Fruit fly (Drosophila melanogaster) whole organism, embryonic: Measurements from ENCODE around the gene dbr.
A peak's percentile ranks its signal among the peaks of the same experiment; 100 is the strongest.

ENCODE experiments used
- Adf1 ChIP-seq: fragments of 200-800 bp; sonication (Bioruptor generic); IDR thresholded peaks from 2 replicates; pipeline ENCODE4 v1.3.6; 2022; ENCODE audit warnings: missing biosample characterization, missing genetic modification characterization
- Awh ChIP-seq: fragments of 200-800 bp; sonication (Bioruptor generic); IDR thresholded peaks from 2 replicates; pipeline ENCODE4, ENCODE4 v1.3.6; 2022; ENCODE audit warnings: missing biosample characterization, missing genetic modification characterization
- B-H2 ChIP-seq: fragments of 200-800 bp; sonication (Bioruptor generic); optimal IDR thresholded peaks from 2 replicates; lab custom pipeline; 2018; ENCODE audit warnings: missing biosample characterization, mild to moderate bottlenecking, missing genetic modification characterization
- CG12391 ChIP-seq: fragments of 200-800 bp; sonication (Bioruptor generic); optimal IDR thresholded peaks from 3 replicates; lab custom pipeline; 2018; ENCODE audit warnings: missing biosample characterization, mild to moderate bottlenecking, missing genetic modification characterization, moderate library complexity
- CG12659 ChIP-seq: fragments of 200-800 bp; sonication (Bioruptor generic); optimal IDR thresholded peaks from 3 replicates; lab custom pipeline; 2017; ENCODE audit warnings: mild to moderate bottlenecking, missing biosample characterization, missing genetic modification reagents, missing genetic modification characterization
- CG13296 ChIP-seq: fragments of 200-800 bp; sonication (Bioruptor generic); optimal IDR thresholded peaks from 3 replicates; lab custom pipeline; 2018; ENCODE audit warnings: missing biosample characterization, mild to moderate bottlenecking, missing genetic modification characterization
- CG13624 ChIP-seq: fragments of 200-800 bp; sonication (Bioruptor generic); optimal IDR thresholded peaks from 2 replicates; lab custom pipeline; 2016; ENCODE audit warnings: missing biosample characterization, missing genetic modification characterization
- CG14860 ChIP-seq: fragments of 200-800 bp; sonication (Bioruptor generic); IDR thresholded peaks from 3 replicates; pipeline ENCODE4 v1.3.6; 2022; ENCODE audit warnings: missing biosample characterization, missing genetic modification characterization; ENCODE audit not compliant: partially characterized antibody
- CG15073 ChIP-seq: fragments of 200-800 bp; sonication (Bioruptor generic); optimal IDR thresholded peaks from 2 replicates; lab custom pipeline; 2016; ENCODE audit warnings: missing biosample characterization, missing genetic modification characterization
- CG17912 ChIP-seq: fragments of 200-800 bp; sonication (Bioruptor generic); optimal IDR thresholded peaks from 2 replicates; lab custom pipeline; 2018; ENCODE audit warnings: missing biosample characterization, mild to moderate bottlenecking, missing genetic modification characterization
- CG2120 ChIP-seq: fragments of 200-800 bp; sonication (Bioruptor generic); optimal IDR thresholded peaks from 3 replicates; lab custom pipeline; 2016; ENCODE audit warnings: missing biosample characterization, missing genetic modification characterization
- CG32767 ChIP-seq: fragments of 200-800 bp; sonication (Bioruptor generic); IDR thresholded peaks from 2 replicates; pipeline ENCODE4 v1.3.6; 2022; ENCODE audit warnings: missing biosample characterization, missing genetic modification characterization
- CG33557 ChIP-seq: fragments of 200-800 bp; sonication (Bioruptor generic); optimal IDR thresholded peaks from 2 replicates; lab custom pipeline; 2019; ENCODE audit warnings: missing biosample characterization, mild to moderate bottlenecking, missing genetic modification characterization, moderate library complexity
- CG34224 ChIP-seq: fragments of 200-800 bp; sonication (Bioruptor generic); IDR thresholded peaks from 3 replicates; pipeline ENCODE4 v1.3.6; 2022; ENCODE audit warnings: missing biosample characterization, missing genetic modification characterization; ENCODE audit not compliant: partially characterized antibody
- CG6683 ChIP-seq: fragments of 200-800 bp; sonication (Bioruptor generic); optimal IDR thresholded peaks from 2 replicates; lab custom pipeline; 2017; ENCODE audit warnings: missing biosample characterization, mild to moderate bottlenecking, missing genetic modification characterization, missing genetic modification reagents
- CG6791 ChIP-seq: fragments of 200-800 bp; sonication (Bioruptor generic); IDR thresholded peaks from 3 replicates; pipeline ENCODE4 v1.3.6; 2022; ENCODE audit warnings: missing biosample characterization, missing genetic modification characterization; ENCODE audit not compliant: partially characterized antibody
- CG7928 ChIP-seq: fragments of 200-800 bp; sonication (Bioruptor generic); optimal IDR thresholded peaks from 2 replicates; lab custom pipeline; 2017; ENCODE audit warnings: missing biosample characterization, mild to moderate bottlenecking, missing genetic modification characterization
- CG7963 ChIP-seq: fragments of 200-800 bp; sonication (Bioruptor generic); IDR thresholded peaks from 3 replicates; pipeline ENCODE4 v1.3.6; 2022; ENCODE audit warnings: missing biosample characterization, missing genetic modification characterization; ENCODE audit not compliant: partially characterized antibody
- CHES-1-like ChIP-seq: fragments of 200-800 bp; sonication (Bioruptor generic); optimal IDR thresholded peaks from 2 replicates; lab custom pipeline; 2016; ENCODE audit warnings: missing biosample characterization, missing genetic modification characterization
- Dref ChIP-seq: fragments of 200-800 bp; sonication (Bioruptor generic); IDR thresholded peaks from 2 replicates; pipeline ENCODE4 v1.3.6; 2022; ENCODE audit warnings: missing biosample characterization, missing genetic modification characterization
- Ets97D ChIP-seq: fragments of 200-800 bp; sonication (Bioruptor generic); optimal IDR thresholded peaks from 3 replicates; lab custom pipeline; 2016; ENCODE audit warnings: missing biosample characterization, missing genetic modification characterization
- H15 ChIP-seq: fragments of 200-800 bp; sonication (Bioruptor generic); IDR thresholded peaks from 3 replicates; pipeline ENCODE4 v1.3.6; 2022; ENCODE audit warnings: missing biosample characterization, missing genetic modification characterization
- HLH4C ChIP-seq: fragments of 200-800 bp; sonication (Bioruptor generic); IDR thresholded peaks from 3 replicates; pipeline ENCODE4 v1.3.6; 2022; ENCODE audit warnings: missing biosample characterization, missing genetic modification characterization; ENCODE audit not compliant: partially characterized antibody
- HmgZ ChIP-seq: fragments of 200-800 bp; sonication (Bioruptor generic); optimal IDR thresholded peaks from 2 replicates; lab custom pipeline; 2018; ENCODE audit warnings: missing biosample characterization, mild to moderate bottlenecking, missing genetic modification characterization
- MESR4 ChIP-seq: fragments of 200-800 bp; sonication (Bioruptor generic); optimal IDR thresholded peaks from 2 replicates; lab custom pipeline; 2018; ENCODE audit warnings: missing biosample characterization, mild to moderate bottlenecking, missing genetic modification characterization, moderate library complexity
- Oaz ChIP-seq: fragments of 200-800 bp; sonication (Bioruptor generic); IDR thresholded peaks from 2 replicates; pipeline ENCODE4 v1.3.6; 2022; ENCODE audit warnings: missing biosample characterization, missing genetic modification characterization
- Ravus ChIP-seq: fragments of 200-800 bp; sonication (Bioruptor generic); IDR thresholded peaks from 2 replicates; pipeline ENCODE4 v1.3.6; 2022; ENCODE audit warnings: missing biosample characterization, missing genetic modification characterization
- Scr ChIP-seq: fragments of 200-800 bp; sonication (Bioruptor generic); IDR thresholded peaks from 2 replicates; pipeline ENCODE4 v1.3.6; 2022; ENCODE audit warnings: missing biosample characterization, missing genetic modification characterization; ENCODE audit not compliant: partially characterized antibody
- Sry-β ChIP-seq: fragments of 200-800 bp; sonication (Bioruptor generic); optimal IDR thresholded peaks from 2 replicates; lab custom pipeline; 2018; ENCODE audit warnings: missing biosample characterization, mild to moderate bottlenecking, missing genetic modification characterization, moderate library complexity
- Sry-δ ChIP-seq: fragments of 200-800 bp; sonication (Bioruptor generic); optimal IDR thresholded peaks from 2 replicates; lab custom pipeline; 2016; ENCODE audit warnings: missing biosample characterization, missing genetic modification characterization
- YL-1 ChIP-seq: fragments of 200-800 bp; sonication (Bioruptor generic); optimal IDR thresholded peaks from 3 replicates; lab custom pipeline; 2017; ENCODE audit warnings: missing biosample characterization, mild to moderate bottlenecking, missing genetic modification characterization
- amos ChIP-seq: fragments of 200-800 bp; sonication (Bioruptor generic); IDR thresholded peaks from 2 replicates; pipeline ENCODE4 v1.3.6; 2022; ENCODE audit warnings: missing biosample characterization, missing genetic modification characterization; ENCODE audit not compliant: partially characterized antibody
- bab2 ChIP-seq: fragments of 200-800 bp; sonication (Bioruptor generic); optimal IDR thresholded peaks from 2 replicates; lab custom pipeline; 2016; ENCODE audit warnings: missing biosample characterization, missing genetic modification characterization
- bbx ChIP-seq: fragments of 200-800 bp; sonication (Bioruptor generic); IDR thresholded peaks from 2 replicates; pipeline ENCODE4 v1.3.6; 2022; ENCODE audit warnings: missing biosample characterization, missing genetic modification characterization; ENCODE audit not compliant: partially characterized antibody
- chinmo ChIP-seq: fragments of 200-800 bp; sonication (Bioruptor generic); IDR thresholded peaks from 4 replicates; pipeline ENCODE4 v1.3.6; 2022; ENCODE audit warnings: missing biosample characterization, missing genetic modification characterization; ENCODE audit not compliant: partially characterized antibody
- croc ChIP-seq: fragments of 200-800 bp; sonication (Bioruptor generic); conservative IDR thresholded peaks from 3 replicates; pipeline ENCODE4 v1.3.6; 2022; ENCODE audit warnings: missing biosample characterization, missing genetic modification characterization
- dm ChIP-seq: fragments of 200-800 bp; sonication (Bioruptor generic); optimal IDR thresholded peaks from 3 replicates; lab custom pipeline; 2016; ENCODE audit warnings: missing biosample characterization, missing genetic modification characterization
- ken ChIP-seq: fragments of 200-800 bp; sonication (Bioruptor generic); IDR thresholded peaks from 3 replicates; pipeline ENCODE4 v1.3.6; 2022; ENCODE audit warnings: missing biosample characterization, missing genetic modification characterization
- nerfin-2 ChIP-seq: fragments of 200-800 bp; sonication (Bioruptor generic); IDR thresholded peaks from 2 replicates; pipeline ENCODE4 v1.3.6; 2022; ENCODE audit warnings: missing biosample characterization, missing genetic modification characterization; ENCODE audit not compliant: partially characterized antibody
- nom ChIP-seq: fragments of 200-800 bp; sonication (Bioruptor generic); optimal IDR thresholded peaks from 2 replicates; lab custom pipeline; 2017; ENCODE audit warnings: missing biosample characterization, missing genetic modification characterization, mild to moderate bottlenecking, moderate library complexity, missing genetic modification reagents
- ro ChIP-seq: fragments of 200-800 bp; sonication (Bioruptor generic); IDR thresholded peaks from 2 replicates; pipeline ENCODE4 v1.3.6; 2022; ENCODE audit warnings: missing biosample characterization, missing genetic modification characterization
- sr ChIP-seq: fragments of 200-800 bp; sonication (Bioruptor generic); IDR thresholded peaks from 3 replicates; pipeline ENCODE4 v1.3.6; 2022; ENCODE audit warnings: missing biosample characterization, missing genetic modification characterization
- stwl ChIP-seq: fragments of 200-800 bp; sonication (Bioruptor generic); optimal IDR thresholded peaks from 3 replicates; lab custom pipeline; 2018; ENCODE audit warnings: missing biosample characterization, mild to moderate bottlenecking, missing genetic modification characterization, moderate library complexity
- toy ChIP-seq: fragments of 200-800 bp; sonication (Bioruptor generic); IDR thresholded peaks from 2 replicates; pipeline ENCODE4 v1.3.6; 2022; ENCODE audit warnings: missing biosample characterization, missing genetic modification characterization
- twi ChIP-seq: fragments of 200-800 bp; optimal IDR thresholded peaks from 2 replicates; lab custom pipeline; 2019; ENCODE audit warnings: missing biosample characterization, mild to moderate bottlenecking, missing genetic modification characterization, moderate library complexity
- vvl ChIP-seq: fragments of 200-800 bp; sonication (Bioruptor generic); IDR thresholded peaks from 2 replicates; pipeline ENCODE4 v1.3.6; 2022; ENCODE audit warnings: missing biosample characterization, missing genetic modification characterization
- zen2 ChIP-seq: fragments of 200-800 bp; sonication (Bioruptor generic); IDR thresholded peaks from 3 replicates; pipeline ENCODE4 v1.3.6; 2022; ENCODE audit warnings: missing biosample characterization, missing genetic modification characterization; ENCODE audit not compliant: partially characterized antibody
- zfh1 ChIP-seq: fragments of 200-800 bp; sonication (Bioruptor generic); IDR thresholded peaks from 3 replicates; pipeline ENCODE4 v1.3.6; 2022; ENCODE audit warnings: missing biosample characterization, missing genetic modification characterization

Gene dbr

DNA sequence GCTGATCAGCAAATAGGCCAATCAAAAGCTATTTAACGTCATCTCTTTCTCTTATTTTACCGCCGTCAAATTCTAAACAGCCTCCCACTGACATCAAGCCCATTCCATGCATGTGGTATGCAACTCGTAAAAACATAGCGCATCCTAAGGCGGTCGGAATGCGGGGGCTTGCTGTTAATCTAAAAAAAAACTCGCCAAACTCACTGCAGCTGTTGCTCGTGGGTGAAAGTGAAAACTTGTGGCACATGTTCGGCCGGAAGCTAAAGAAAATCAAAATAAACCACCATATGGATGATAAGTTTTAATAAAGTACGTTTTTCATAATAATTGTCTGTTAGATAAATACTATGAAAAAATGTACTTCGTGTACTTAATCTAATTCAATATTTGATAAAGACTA is 27.8 kb downstream of the dbr start (continued):
- TF ChIP-seq Ravus (GFP tag; lab: Robert Waterston, UW) = no peak
- peak; percentile 11 for TF ChIP-seq twi (tag; lab: Kevin White, UChicago)
- TF ChIP-seq B-H2 (GFP tag; lab: Kevin White, UChicago) = no peak
- no peak for TF ChIP-seq dm (GFP tag; lab: Kevin White, UChicago)
- no peak for TF ChIP-seq Oaz
- no peak for TF ChIP-seq CHES-1-like (GFP tag; lab: Kevin White, UChicago)
- no peak for TF ChIP-seq CG32767

DNA sequence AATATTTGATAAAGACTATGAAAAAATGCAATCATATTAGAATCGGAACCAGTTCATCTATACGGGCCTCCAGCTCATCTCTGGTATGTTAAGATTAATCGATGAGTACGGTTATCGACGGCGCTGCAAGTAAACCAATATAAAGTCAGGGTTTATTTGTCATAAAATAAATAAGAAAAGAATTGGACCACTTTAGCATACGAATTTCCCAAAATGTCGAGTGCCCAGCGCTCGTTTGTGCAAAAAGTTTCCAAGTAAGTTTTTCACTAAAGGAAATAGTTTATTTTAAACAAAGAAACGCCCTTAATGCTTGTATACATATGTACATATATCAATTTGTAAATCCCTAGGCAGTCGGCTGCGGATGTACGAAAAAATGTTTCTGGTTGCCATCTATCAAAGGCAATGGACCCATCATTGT is 28.4 kb downstream of the dbr start, which contains the start of gene Zir:
TSS of gene Zir (plus strand) at position 101 of the 421 bp plus-strand sequence.
- no peak for TF ChIP-seq H15 (GFP tag; lab: Robert Waterston, UW)
- no peak for TF ChIP-seq CG15073
- peak; percentile 43 for TF ChIP-seq CG13296 (GFP tag; lab: Kevin White, UChicago)
- no peak for TF ChIP-seq zfh1
- no peak for TF ChIP-seq toy (GFP tag; lab: Robert Waterston, UW)
- TF ChIP-seq CG6791 (GFP tag; lab: Robert Waterston, UW) = peak; percentile 58; the same call in 2 of the 3 replicates
- peak; percentile 51 for TF ChIP-seq Sry-δ (GFP tag; lab: Kevin White, UChicago)
- TF ChIP-seq HmgZ (tag; lab: Kevin White, UChicago) = peak; percentile 35
- peak; percentile 73 for TF ChIP-seq HLH4C
- no peak for TF ChIP-seq croc (GFP tag; lab: Robert Waterston, UW)
- peak; percentile 36 for TF ChIP-seq Ets97D (GFP tag; lab: Kevin White, UChicago)
- peak; percentile 13 for TF ChIP-seq CG13624 (GFP tag; lab: Kevin White, UChicago)
- TF ChIP-seq CG12659 (GFP tag; lab: Kevin White, UChicago) = peak; percentile 26
- TF ChIP-seq nom (GFP tag; lab: Kevin White, UChicago) = peak; percentile 17
- peak; percentile 49 for TF ChIP-seq CG2120 (GFP tag; lab: Kevin White, UChicago)
- peak; percentile 10; the same call in 1 of the 3 replicates for TF ChIP-seq zen2 (GFP tag; lab: Robert Waterston, UW)
- TF ChIP-seq CG6683 = no peak
- peak; percentile 85 for TF ChIP-seq nerfin-2 (GFP tag; lab: Robert Waterston, UW)
- no peak for TF ChIP-seq ken (GFP tag; lab: Robert Waterston, UW)
- no peak for TF ChIP-seq Awh (GFP tag; lab: Robert Waterston, UW)
- TF ChIP-seq MESR4 (GFP tag; lab: Kevin White, UChicago) = peak; percentile 74
- TF ChIP-seq chinmo (GFP tag; lab: Robert Waterston, UW) = peak; percentile 77; the same call in 2 of the 4 replicates
- peak; percentile 61; the same call in 2 of the 3 replicates for TF ChIP-seq CG7963 (GFP tag; lab: Robert Waterston, UW)
- TF ChIP-seq CG33557 (GFP tag; lab: Kevin White, UChicago) = peak; percentile 29
- TF ChIP-seq stwl (tag; lab: Kevin White, UChicago) = peak; percentile 33
- TF ChIP-seq CG34224 = peak; percentile 66
- peak; percentile 39 for TF ChIP-seq CG12391
- TF ChIP-seq CG17912 (GFP tag; lab: Kevin White, UChicago) = peak; percentile 34
- peak; percentile 40 for TF ChIP-seq YL-1 (GFP tag; lab: Kevin White, UChicago)
- no peak for TF ChIP-seq sr (GFP tag; lab: Robert Waterston, UW)
- peak; percentile 45; the same call in 1 of the 2 replicates for TF ChIP-seq vvl (GFP tag; lab: Robert Waterston, UW)
- no peak for TF ChIP-seq bab2 (GFP tag; lab: Kevin White, UChicago)
- peak; percentile 48; the same call in 1 of the 3 replicates for TF ChIP-seq CG14860 (GFP tag; lab: Robert Waterston, UW)
- TF ChIP-seq Adf1 (GFP tag; lab: Robert Waterston, UW) = peak; percentile 58
- TF ChIP-seq Dref (GFP tag; lab: Robert Waterston, UW) = peak; percentile 72
- TF ChIP-seq bbx (GFP tag; lab: Robert Waterston, UW) = peak; percentile 80
- TF ChIP-seq ro (GFP tag; lab: Robert Waterston, UW) = no peak
- peak; percentile 74; the same call in 1 of the 2 replicates for TF ChIP-seq amos
- peak; percentile 88 for TF ChIP-seq Sry-β
- peak; percentile 71 for TF ChIP-seq Scr (GFP tag; lab: Robert Waterston, UW)
- TF ChIP-seq CG7928 (GFP tag; lab: Kevin White, UChicago) = peak; percentile 7
